Fruit fly (Drosophila melanogaster) whole organism, embryonic: ENCODE results near the gene NK7.1.

Experiments
- Bgb ChIP-seq: fragments of 200-800 bp; sonication (Bioruptor generic); IDR thresholded peaks from 2 replicates; pipeline ENCODE4 v1.3.6; 2022; ENCODE audit warnings: missing biosample characterization, missing genetic modification characterization; ENCODE audit not compliant: partially characterized antibody
- CG10209 ChIP-seq: fragments of 200-800 bp; sonication (Bioruptor generic); optimal IDR thresholded peaks from 3 replicates; lab custom pipeline; 2017; ENCODE audit warnings: missing biosample characterization, mild to moderate bottlenecking, missing genetic modification characterization, missing genetic modification reagents
- CG10959 ChIP-seq: fragments of 200-800 bp; sonication (Bioruptor generic); IDR thresholded peaks from 2 replicates; pipeline ENCODE4 v1.3.6; 2022; ENCODE audit warnings: missing biosample characterization, missing genetic modification characterization
- CG11504 ChIP-seq: fragments of 200-800 bp; sonication (Bioruptor generic); optimal IDR thresholded peaks from 3 replicates; lab custom pipeline; 2019; ENCODE audit warnings: missing biosample characterization, mild to moderate bottlenecking, missing genetic modification characterization, moderate library complexity
- CG11695 ChIP-seq: fragments of 200-800 bp; sonication (Bioruptor generic); IDR thresholded peaks from 3 replicates; pipeline ENCODE4 v1.3.6; 2022; ENCODE audit warnings: missing biosample characterization, missing genetic modification characterization
- CG12769 ChIP-seq: fragments of 200-800 bp; sonication (Bioruptor generic); optimal IDR thresholded peaks from 2 replicates; lab custom pipeline; 2019; ENCODE audit warnings: missing biosample characterization, mild to moderate bottlenecking, missing genetic modification characterization, moderate library complexity
- CG14014 ChIP-seq: fragments of 200-800 bp; sonication (Bioruptor generic); IDR thresholded peaks from 2 replicates; pipeline ENCODE4 v1.3.6; 2022; ENCODE audit warnings: missing biosample characterization, missing genetic modification characterization
- CG14965 ChIP-seq: fragments of 200-800 bp; sonication (Bioruptor generic); optimal IDR thresholded peaks from 2 replicates; lab custom pipeline; 2016; ENCODE audit warnings: missing biosample characterization, missing genetic modification characterization, borderline replicate concordance
- CG1647 ChIP-seq: fragments of 200-800 bp; sonication (Bioruptor generic); optimal IDR thresholded peaks from 3 replicates; lab custom pipeline; 2016; ENCODE audit warnings: missing biosample characterization, missing genetic modification characterization
- CG18764 ChIP-seq: fragments of 200-800 bp; sonication (Bioruptor generic); optimal IDR thresholded peaks from 3 replicates; lab custom pipeline; 2016; ENCODE audit warnings: missing biosample characterization, missing genetic modification characterization
- CG2199 ChIP-seq: fragments of 200-800 bp; sonication (Bioruptor generic); IDR thresholded peaks from 3 replicates; pipeline ENCODE4 v1.3.6; 2022; ENCODE audit warnings: missing biosample characterization, missing genetic modification characterization
- CG31224 ChIP-seq: fragments of 200-800 bp; sonication (Bioruptor generic); IDR thresholded peaks from 2 replicates; pipeline ENCODE4 v1.3.6; 2022; ENCODE audit warnings: missing biosample characterization, missing genetic modification characterization
- CG3838 ChIP-seq: fragments of 200-800 bp; sonication (Bioruptor generic); optimal IDR thresholded peaks from 3 replicates; lab custom pipeline; 2016; ENCODE audit warnings: missing biosample characterization, missing genetic modification characterization
- CG4360 ChIP-seq: fragments of 200-800 bp; sonication (Bioruptor generic); IDR thresholded peaks from 2 replicates; pipeline ENCODE4 v1.3.6; 2022; ENCODE audit warnings: missing biosample characterization, missing genetic modification characterization
- CG4707 ChIP-seq: fragments of 200-800 bp; sonication (Bioruptor generic); optimal IDR thresholded peaks from 2 replicates; lab custom pipeline; 2018; ENCODE audit warnings: missing biosample characterization, mild to moderate bottlenecking, missing genetic modification characterization, moderate library complexity
- CG5180 ChIP-seq: fragments of 200-800 bp; sonication (Bioruptor generic); optimal IDR thresholded peaks from 3 replicates; lab custom pipeline; 2017; ENCODE audit warnings: missing biosample characterization, missing genetic modification characterization, mild to moderate bottlenecking, moderate library complexity, missing genetic modification reagents
- CG5953 ChIP-seq: fragments of 200-800 bp; sonication (Bioruptor generic); IDR thresholded peaks from 2 replicates; pipeline ENCODE4 v1.3.6; 2022; ENCODE audit warnings: missing biosample characterization, missing genetic modification characterization
- CG6175 ChIP-seq: fragments of 200-800 bp; sonication (Bioruptor generic); IDR thresholded peaks from 3 replicates; pipeline ENCODE4 v1.3.6; 2022; ENCODE audit warnings: missing biosample characterization, missing genetic modification characterization
- CG8290 ChIP-seq, 3 experiments: fragments of 200-800 bp; sonication (Bioruptor generic); optimal IDR thresholded peaks; 2 replicates each; lab custom pipeline; 2016 to 2019; ENCODE audit warnings: missing biosample characterization in 3 of 3, missing genetic modification characterization in 3 of 3, mild to moderate bottlenecking in 2 of 3, moderate library complexity in 1 of 3
- CG8765 ChIP-seq: fragments of 200-800 bp; sonication (Bioruptor generic); IDR thresholded peaks from 2 replicates; pipeline ENCODE4 v1.3.6; 2022; ENCODE audit warnings: missing biosample characterization, missing genetic modification characterization
- CG8924 ChIP-seq: fragments of 200-800 bp; optimal IDR thresholded peaks from 3 replicates; lab custom pipeline; 2019; ENCODE audit warnings: missing biosample characterization, mild to moderate bottlenecking, missing genetic modification characterization, moderate library complexity
- D19A ChIP-seq: fragments of 200-800 bp; optimal IDR thresholded peaks from 3 replicates; lab custom pipeline; 2019; ENCODE audit warnings: missing biosample characterization, mild to moderate bottlenecking, missing genetic modification characterization, moderate library complexity
- Dbx ChIP-seq: fragments of 200-800 bp; sonication (Bioruptor generic); IDR thresholded peaks from 3 replicates; pipeline ENCODE4 v1.3.6; 2022; ENCODE audit warnings: missing biosample characterization, missing genetic modification characterization
- Dll ChIP-seq: fragments of 200-800 bp; sonication (Bioruptor generic); IDR thresholded peaks from 4 replicates; pipeline ENCODE4 v1.3.6; 2022; ENCODE audit warnings: missing biosample characterization, missing genetic modification characterization; ENCODE audit not compliant: partially characterized antibody
- Fer2 ChIP-seq: fragments of 200-800 bp; sonication (Bioruptor generic); optimal IDR thresholded peaks from 2 replicates; lab custom pipeline; 2018; ENCODE audit warnings: missing biosample characterization, mild to moderate bottlenecking, missing genetic modification characterization, moderate library complexity
- GATAe ChIP-seq: fragments of 200-800 bp; sonication (Bioruptor generic); conservative IDR thresholded peaks from 2 replicates; pipeline ENCODE4 v1.3.6; 2022; ENCODE audit warnings: missing biosample characterization, missing genetic modification characterization
- HLH3B ChIP-seq: fragments of 200-800 bp; sonication (Bioruptor generic); IDR thresholded peaks from 2 replicates; pipeline ENCODE4 v1.3.6; 2022; ENCODE audit warnings: missing biosample characterization, missing genetic modification characterization
- MESR4 ChIP-seq: fragments of 200-800 bp; sonication (Bioruptor generic); optimal IDR thresholded peaks from 2 replicates; lab custom pipeline; 2018; ENCODE audit warnings: missing biosample characterization, mild to moderate bottlenecking, missing genetic modification characterization, moderate library complexity
- Meics ChIP-seq: fragments of 200-800 bp; sonication (Bioruptor generic); optimal IDR thresholded peaks from 2 replicates; lab custom pipeline; 2017; ENCODE audit warnings: missing biosample characterization, mild to moderate bottlenecking, missing genetic modification characterization
- Myb ChIP-seq: fragments of 200-800 bp; sonication (Bioruptor generic); optimal IDR thresholded peaks from 2 replicates; lab custom pipeline; 2016; ENCODE audit warnings: missing biosample characterization, missing genetic modification characterization
- Ravus ChIP-seq: fragments of 200-800 bp; sonication (Bioruptor generic); IDR thresholded peaks from 2 replicates; pipeline ENCODE4 v1.3.6; 2022; ENCODE audit warnings: missing biosample characterization, missing genetic modification characterization
- chn ChIP-seq: fragments of 200-800 bp; sonication (Bioruptor generic); optimal IDR thresholded peaks from 2 replicates; lab custom pipeline; 2016; ENCODE audit warnings: missing biosample characterization, missing genetic modification characterization
- croc ChIP-seq: fragments of 200-800 bp; sonication (Bioruptor generic); conservative IDR thresholded peaks from 3 replicates; pipeline ENCODE4 v1.3.6; 2022; ENCODE audit warnings: missing biosample characterization, missing genetic modification characterization
- emc ChIP-seq: fragments of 200-800 bp; sonication (Bioruptor generic); optimal IDR thresholded peaks from 2 replicates; lab custom pipeline; 2016; ENCODE audit warnings: missing biosample characterization, missing genetic modification characterization
- exex ChIP-seq: fragments of 200-800 bp; sonication (Bioruptor generic); optimal IDR thresholded peaks from 4 replicates; lab custom pipeline; 2018; ENCODE audit warnings: missing biosample characterization, mild to moderate bottlenecking, missing genetic modification characterization, moderate library complexity
- fru ChIP-seq: fragments of >200 bp; optimal IDR thresholded peaks from 2 replicates; lab custom pipeline; 2017
- ftz-f1 ChIP-seq: fragments of 200-800 bp; sonication (Bioruptor generic); optimal IDR thresholded peaks from 2 replicates; lab custom pipeline; 2016; ENCODE audit warnings: missing biosample characterization, missing genetic modification characterization
- grn ChIP-seq: fragments of 200-800 bp; sonication (Bioruptor generic); optimal IDR thresholded peaks from 3 replicates; lab custom pipeline; 2017; ENCODE audit warnings: missing biosample characterization, missing genetic modification characterization
- hb ChIP-seq: fragments of 200-800 bp; sonication (Bioruptor generic); IDR thresholded peaks from 3 replicates; pipeline ENCODE4 v1.3.6; 2022; ENCODE audit warnings: missing biosample characterization, missing genetic modification characterization; ENCODE audit not compliant: partially characterized antibody
- ind ChIP-seq: fragments of 200-800 bp; sonication (Bioruptor generic); optimal IDR thresholded peaks from 3 replicates; lab custom pipeline; 2016; ENCODE audit warnings: missing biosample characterization, missing genetic modification characterization
- prd ChIP-seq, 3 experiments: fragments of >200 bp in 2 of 3; fragments of 200-800 bp in 1 of 3; sonication (Bioruptor generic) in 1 of 3; optimal IDR thresholded peaks in 2 of 3; IDR thresholded peaks in 1 of 3; 2 replicates in 2 of 3; 3 replicates in 1 of 3; pipeline versions ENCODE4 v1.3.6 to Lab custom; 2017 to 2022; ENCODE audit warnings: missing biosample characterization in 1 of 3, missing genetic modification characterization in 1 of 3
- row ChIP-seq: fragments of 200-800 bp; sonication (Bioruptor generic); IDR thresholded peaks from 3 replicates; pipeline ENCODE4 v1.3.6; 2022; ENCODE audit warnings: missing biosample characterization, missing genetic modification characterization
- sima ChIP-seq: fragments of 200-800 bp; sonication (Bioruptor generic); optimal IDR thresholded peaks from 2 replicates; lab custom pipeline; 2016; ENCODE audit warnings: missing biosample characterization, missing genetic modification characterization
- slbo ChIP-seq: fragments of 200-800 bp; sonication (Bioruptor generic); IDR thresholded peaks from 2 replicates; pipeline ENCODE4 v1.3.6; 2022; ENCODE audit warnings: missing biosample characterization, missing genetic modification characterization
- sna ChIP-seq: fragments of 200-800 bp; sonication (Bioruptor generic); IDR thresholded peaks from 2 replicates; pipeline ENCODE4 v1.3.6; 2022; ENCODE audit warnings: missing biosample characterization, missing genetic modification characterization; ENCODE audit not compliant: partially characterized antibody
- stc ChIP-seq: fragments of 200-800 bp; sonication (Bioruptor generic); IDR thresholded peaks from 2 replicates; pipeline ENCODE4 v1.3.6; 2022; ENCODE audit warnings: missing biosample characterization, missing genetic modification characterization
- trem ChIP-seq: fragments of 200-800 bp; optimal IDR thresholded peaks from 3 replicates; lab custom pipeline; 2019; ENCODE audit warnings: missing biosample characterization, mild to moderate bottlenecking, missing genetic modification characterization, moderate library complexity
- zf30C ChIP-seq: fragments of 200-800 bp; sonication (Bioruptor generic); optimal IDR thresholded peaks from 3 replicates; lab custom pipeline; 2018; ENCODE audit warnings: missing biosample characterization, mild to moderate bottlenecking, missing genetic modification characterization

Gene NK7.1

dm6 chr3R:14356619-14357018, 16.1 kb downstream of the NK7.1 start (continued):
- no peak for TF ChIP-seq prd (optimal IDR thresholded peaks at IDR 0.05; lab: Kevin White, UChicago)
- peak; percentile 71 for TF ChIP-seq prd (GFP tag; IDR thresholded peaks at IDR 0.05; lab: Robert Waterston, UW)
- peak; percentile 62 for TF ChIP-seq CG12769
- TF ChIP-seq Ravus (GFP tag; lab: Robert Waterston, UW): no peak
- TF ChIP-seq CG10209 (GFP tag; lab: Kevin White, UChicago): peak; percentile 22
- no peak for TF ChIP-seq CG1647 (GFP tag; lab: Kevin White, UChicago)

- TF ChIP-seq HLH3B (GFP tag; lab: Robert Waterston, UW) (no peak), CG3838 (GFP tag; lab: Kevin White, UChicago) (no peak), CG14965 (no peak), CG5953 (GFP tag; lab: Robert Waterston, UW) (no peak), Bgb (GFP tag; lab: Robert Waterston, UW) (no peak), CG10959 (GFP tag; lab: Robert Waterston, UW) (no peak), CG8924 (tag; lab: Kevin White, UChicago) (no peak), row (GFP tag; lab: Robert Waterston, UW) (no peak), Fer2 (tag; lab: Kevin White, UChicago) (no peak), croc (GFP tag; lab: Robert Waterston, UW) (no peak), CG2199 (GFP tag; lab: Robert Waterston, UW) (no peak), emc (GFP tag; lab: Kevin White, UChicago) (no peak), exex (tag; lab: Kevin White, UChicago) (no peak), grn (GFP tag; lab: Kevin White, UChicago) (no peak)
Measured at dm6 chr3R:14354599-14354998, 18.2 kb downstream of the NK7.1 start.

- TF ChIP-seq sima (GFP tag; lab: Kevin White, UChicago) (no peak), Meics (peak; percentile 85), Dbx (GFP tag; lab: Robert Waterston, UW) (peak; percentile 66; the same call in 2 of the 3 replicates), CG6175 (GFP tag; lab: Robert Waterston, UW) (no peak), zf30C (GFP tag; lab: Kevin White, UChicago) (no peak), trem (tag; lab: Kevin White, UChicago) (peak; percentile 41), CG4707 (no peak), CG31224 (no peak), ind (GFP tag; lab: Kevin White, UChicago) (peak; percentile 72), hb (GFP tag; lab: Robert Waterston, UW) (no peak), CG8765 (GFP tag; lab: Robert Waterston, UW) (no peak), MESR4 (GFP tag; lab: Kevin White, UChicago) (no peak), Myb (GFP tag; lab: Kevin White, UChicago) (no peak), D19A (tag; lab: Kevin White, UChicago) (peak; percentile 78), stc (peak; percentile 57), CG11504 (tag; lab: Kevin White, UChicago) (peak; percentile 91), CG8290 (GFP tag; optimal IDR thresholded peaks at IDR 0.05; lab: Kevin White, UChicago) (no peak), CG8290 (tag; optimal IDR thresholded peaks at IDR 0.05; lab: Kevin White, UChicago) (no peak), Dll (GFP tag; lab: Robert Waterston, UW) (no peak), CG4360 (GFP tag; lab: Robert Waterston, UW) (no peak), fru (lab: Kevin White, UChicago) (no peak), CG11695 (GFP tag; lab: Robert Waterston, UW) (peak; percentile 76), GATAe (GFP tag; lab: Robert Waterston, UW) (0 out of 2 replicates have a peak, but pooled peaks have one; percentile 16), chn (GFP tag; lab: Kevin White, UChicago) (no peak), CG18764 (GFP tag; lab: Kevin White, UChicago) (peak; percentile 3), slbo (peak; percentile 68), ftz-f1 (GFP tag; lab: Kevin White, UChicago) (no peak), sna (GFP tag; lab: Robert Waterston, UW) (no peak), CG14014 (GFP tag; lab: Robert Waterston, UW) (0 out of 2 replicates have a peak, but pooled peaks have one; percentile 38), CG5180 (peak; percentile 67)
Measured at dm6 chr3R:14353733-14354152, 19.0 kb downstream of the NK7.1 start.
